Worm (Caenorhabditis elegans) whole organism, mixed stage, embryonic: Measurements from ENCODE around the gene frpr-3.

Experiments used
- M03D4.4 ChIP-seq: sonication (generic microtip); optimal IDR thresholded peaks from 2 replicates; lab custom pipeline; 2017; ENCODE audit warnings: mild to moderate bottlenecking, missing genetic modification characterization, missing compliant biosample characterization
- blmp-1 ChIP-seq: fragments of 150-350 bp; optimal IDR thresholded peaks from 2 replicates; lab custom pipeline; 2014; ENCODE audit warnings: missing biosample characterization, missing genetic modification characterization
- ceh-39 ChIP-seq: fragments of 150-350 bp; optimal IDR thresholded peaks from 2 replicates; lab custom pipeline; 2014; ENCODE audit warnings: missing biosample characterization, missing genetic modification characterization
- ceh-43 ChIP-seq: fragments of 200-800 bp; sonication (Bioruptor generic); optimal IDR thresholded peaks from 2 replicates; lab custom pipeline; 2018; ENCODE audit warnings: mild to moderate bottlenecking, missing genetic modification characterization, moderate library complexity, missing compliant biosample characterization
- ceh-83 ChIP-seq: fragments of 200-800 bp; sonication (Bioruptor generic); optimal IDR thresholded peaks from 2 replicates; lab custom pipeline; 2018; ENCODE audit warnings: mild to moderate bottlenecking, missing genetic modification characterization, missing compliant biosample characterization
- ces-1 ChIP-seq: fragments of 150-350 bp; optimal IDR thresholded peaks from 2 replicates; lab custom pipeline; 2014; ENCODE audit warnings: missing biosample characterization, missing genetic modification reagents, missing genetic modification characterization
- cnd-1 ChIP-seq: fragments of 200-800 bp; sonication (Bioruptor generic); optimal IDR thresholded peaks from 2 replicates; lab custom pipeline; 2018; ENCODE audit warnings: mild to moderate bottlenecking, missing genetic modification characterization, missing compliant biosample characterization
- drap-1 ChIP-seq: fragments of 200-800 bp; sonication (Bioruptor generic); optimal IDR thresholded peaks from 3 replicates; lab custom pipeline; 2018; ENCODE audit warnings: mild to moderate bottlenecking, missing genetic modification characterization, missing compliant biosample characterization
- elt-1 ChIP-seq: sonication (generic microtip); optimal IDR thresholded peaks from 2 replicates; lab custom pipeline; 2017; ENCODE audit warnings: missing genetic modification characterization, mild to moderate bottlenecking, missing compliant biosample characterization, antibody characterized with exemption, moderate library complexity, borderline replicate concordance; ENCODE audit not compliant: insufficient read depth
- elt-3 ChIP-seq: fragments of 150-350 bp; optimal IDR thresholded peaks from 2 replicates; lab custom pipeline; 2014; ENCODE audit warnings: missing biosample characterization, missing genetic modification characterization
- flh-1 ChIP-seq: fragments of 200-800 bp; sonication (Bioruptor generic); optimal IDR thresholded peaks from 2 replicates; lab custom pipeline; 2018; ENCODE audit warnings: mild to moderate bottlenecking, missing genetic modification characterization, moderate library complexity, missing compliant biosample characterization
- ham-2 ChIP-seq: fragments of 200-800 bp; sonication (Bioruptor generic); optimal IDR thresholded peaks from 2 replicates; lab custom pipeline; 2018; ENCODE audit warnings: mild to moderate bottlenecking, missing genetic modification characterization, missing compliant biosample characterization
- hlh-1 ChIP-seq: fragments of 150-350 bp; optimal IDR thresholded peaks from 2 replicates; lab custom pipeline; 2014; ENCODE audit warnings: missing biosample characterization, missing genetic modification reagents, missing genetic modification characterization
- lin-13 ChIP-seq: fragments of 150-350 bp; optimal IDR thresholded peaks from 2 replicates; lab custom pipeline; 2014; ENCODE audit warnings: missing biosample characterization, missing genetic modification characterization
- lsy-2 ChIP-seq: fragments of 150-350 bp; optimal IDR thresholded peaks from 2 replicates; lab custom pipeline; 2014; ENCODE audit warnings: missing biosample characterization, missing genetic modification characterization
- mab-5 ChIP-seq: fragments of 150-350 bp; optimal IDR thresholded peaks from 2 replicates; lab custom pipeline; 2014; ENCODE audit warnings: missing biosample characterization, missing genetic modification characterization
- mls-2 ChIP-seq: sonication (generic microtip); optimal IDR thresholded peaks from 2 replicates; lab custom pipeline; 2016; ENCODE audit warnings: mild to moderate bottlenecking, missing genetic modification characterization, moderate library complexity, missing compliant biosample characterization
- nhr-12 ChIP-seq: fragments of 150-350 bp; optimal IDR thresholded peaks from 2 replicates; lab custom pipeline; 2014; ENCODE audit warnings: missing biosample characterization, missing genetic modification characterization
- nhr-2 ChIP-seq: fragments of 150-350 bp; optimal IDR thresholded peaks from 2 replicates; lab custom pipeline; 2014; ENCODE audit warnings: missing biosample characterization, missing genetic modification characterization
- nhr-28 ChIP-seq: fragments of 150-350 bp; optimal IDR thresholded peaks from 2 replicates; lab custom pipeline; 2014; ENCODE audit warnings: missing biosample characterization, missing genetic modification characterization
- nhr-76 ChIP-seq: sonication (generic microtip); optimal IDR thresholded peaks from 2 replicates; lab custom pipeline; 2017; ENCODE audit warnings: missing biosample characterization, missing genetic modification characterization
- pha-4 ChIP-seq: fragments of 150-350 bp; optimal IDR thresholded peaks from 2 replicates; lab custom pipeline; 2018; ENCODE audit warnings: missing biosample characterization, missing genetic modification reagents, missing genetic modification characterization
- sem-2 ChIP-seq: fragments of 200-800 bp; sonication (Bioruptor generic); optimal IDR thresholded peaks from 2 replicates; lab custom pipeline; 2018; ENCODE audit warnings: mild to moderate bottlenecking, missing genetic modification characterization, missing compliant biosample characterization
- sptf-1 ChIP-seq: sonication (generic microtip); optimal IDR thresholded peaks from 2 replicates; lab custom pipeline; 2017; ENCODE audit warnings: mild to moderate bottlenecking, missing genetic modification characterization, moderate library complexity, missing compliant biosample characterization
- tbx-8 ChIP-seq: fragments of 200-800 bp; sonication (Bioruptor generic); optimal IDR thresholded peaks from 2 replicates; lab custom pipeline; 2018; ENCODE audit warnings: mild to moderate bottlenecking, missing genetic modification characterization, moderate library complexity, missing compliant biosample characterization
- unc-120 ChIP-seq: sonication (generic microtip); optimal IDR thresholded peaks from 2 replicates; lab custom pipeline; 2017; ENCODE audit warnings: missing genetic modification characterization, missing compliant biosample characterization; ENCODE audit not compliant: poor library complexity, severe bottlenecking
- unc-39 ChIP-seq: fragments of 150-350 bp; optimal IDR thresholded peaks from 2 replicates; lab custom pipeline; 2014; ENCODE audit warnings: missing biosample characterization, missing genetic modification characterization
- unc-62 ChIP-seq: fragments of 150-350 bp; optimal IDR thresholded peaks from 2 replicates; lab custom pipeline; 2014; ENCODE audit warnings: missing biosample characterization, missing genetic modification reagents, missing genetic modification characterization
- zip-8 ChIP-seq: fragments of 150-350 bp; optimal IDR thresholded peaks from 2 replicates; lab custom pipeline; 2014; ENCODE audit warnings: missing biosample characterization, missing genetic modification characterization

Gene frpr-3

DNA sequence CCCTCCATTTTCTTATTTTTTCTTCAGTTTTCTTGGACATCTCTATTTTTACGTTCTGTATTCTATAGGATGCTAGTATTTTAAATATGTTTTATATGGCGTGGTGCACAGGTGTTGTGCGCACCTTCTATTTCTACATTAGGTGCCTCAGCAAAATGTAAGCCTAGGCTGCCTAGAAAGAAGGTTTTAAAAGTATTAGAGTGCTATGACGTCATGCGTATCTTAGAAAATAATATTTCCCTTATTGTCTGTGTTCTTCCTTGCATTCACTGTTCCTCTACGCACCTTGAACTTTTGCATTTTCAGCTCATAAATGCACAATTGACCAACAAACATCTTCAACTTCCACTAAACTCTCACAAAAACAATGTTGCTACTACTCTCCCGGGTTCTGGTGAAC is at the start of gene frpr-3:
Gene frpr-3, plus strand, starts transcription at position 301 of the 400 bp plus-strand sequence.
- TF ChIP-seq nhr-76 (tag; lab: Kevin White, UChicago) (no peak), zip-8 (tag; lab: Kevin White, UChicago) (no peak), sem-2 (GFP tag; lab: Kevin White, UChicago) (no peak), unc-120 (tag; lab: Kevin White, UChicago) (no peak), ceh-39 (no peak), nhr-12 (no peak), nhr-28 (tag; lab: Kevin White, UChicago) (no peak), unc-62 (GFP tag; lab: Kevin White, UChicago) (no peak)
- TF ChIP-seq, all 35 proteins: peak for 0

DNA sequence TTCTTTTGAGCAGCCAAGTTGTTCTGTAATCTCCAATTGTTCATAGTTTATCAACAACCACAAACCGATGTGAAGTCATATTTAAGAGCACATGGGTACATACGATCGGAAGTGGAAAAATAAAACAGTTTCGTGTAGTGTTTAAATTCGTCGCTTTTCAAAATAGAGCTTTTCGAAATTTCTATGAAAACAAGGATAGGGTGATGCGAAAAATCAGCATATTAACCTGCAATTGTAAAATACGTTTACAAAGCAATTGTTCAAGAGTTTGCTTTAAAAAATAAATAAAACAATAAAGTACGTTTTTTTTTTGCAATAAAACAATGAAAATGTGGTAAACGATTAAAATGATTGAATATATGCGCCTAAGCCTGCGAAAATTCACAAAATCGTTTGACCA is 49.1 kb upstream of the frpr-3 start, which contains the start of gene ZK105.14:
Gene ZK105.14, minus strand, starts transcription at position 101 of the 400 bp plus-strand sequence.
- no peak for TF ChIP-seq ceh-83 (GFP tag; lab: Kevin White, UChicago)
- no peak for TF ChIP-seq zip-8 (tag; lab: Kevin White, UChicago)
- no peak for TF ChIP-seq hlh-1
- TF ChIP-seq nhr-2: no peak
- no peak for TF ChIP-seq M03D4.4
- no peak for TF ChIP-seq tbx-8
- no peak for TF ChIP-seq nhr-12
- TF ChIP-seq drap-1 (GFP tag; lab: Kevin White, UChicago): no peak
- TF ChIP-seq nhr-28 (tag; lab: Kevin White, UChicago): no peak
- TF ChIP-seq nhr-76 (tag; lab: Kevin White, UChicago): no peak
- no peak for TF ChIP-seq lin-13
- no peak for TF ChIP-seq flh-1 (GFP tag; lab: Kevin White, UChicago)

DNA sequence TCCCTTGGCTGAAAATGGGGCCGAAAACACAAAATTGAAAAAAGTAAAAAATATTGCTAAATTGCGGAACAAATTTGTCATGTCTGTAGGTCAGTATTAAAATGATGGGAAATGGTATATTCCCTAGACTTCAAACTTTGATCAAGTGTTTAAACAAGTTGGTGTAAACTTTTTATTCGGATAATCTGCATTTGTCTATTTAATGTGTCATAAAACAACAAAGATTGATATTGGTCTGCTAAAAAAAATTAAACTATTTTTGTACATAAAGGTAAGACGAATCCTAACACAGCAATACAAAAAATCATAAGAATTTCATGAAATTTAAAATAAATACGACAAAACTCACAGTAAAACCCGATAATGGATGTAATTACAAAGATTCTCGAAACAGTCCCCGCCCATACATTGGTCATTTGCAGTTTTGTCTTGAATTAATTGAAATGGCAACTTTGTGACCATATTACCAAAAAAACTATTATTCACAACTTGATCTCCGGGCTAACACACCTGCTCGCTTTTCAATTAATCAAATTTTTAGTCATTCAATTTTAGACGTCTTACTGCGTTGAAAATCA is 47.0 kb upstream of the frpr-3 start, which contains the start of the genes ZK105.6 and ZK105.8:
Gene ZK105.6, minus strand, starts transcription at position 101 of the 578 bp plus-strand sequence.
Gene ZK105.8, plus strand, starts transcription at position 528 of the 578 bp plus-strand sequence.
- TF ChIP-seq lin-13: no peak
- peak; percentile 16 for TF ChIP-seq ces-1 (GFP tag; lab: Kevin White, UChicago)

DNA sequence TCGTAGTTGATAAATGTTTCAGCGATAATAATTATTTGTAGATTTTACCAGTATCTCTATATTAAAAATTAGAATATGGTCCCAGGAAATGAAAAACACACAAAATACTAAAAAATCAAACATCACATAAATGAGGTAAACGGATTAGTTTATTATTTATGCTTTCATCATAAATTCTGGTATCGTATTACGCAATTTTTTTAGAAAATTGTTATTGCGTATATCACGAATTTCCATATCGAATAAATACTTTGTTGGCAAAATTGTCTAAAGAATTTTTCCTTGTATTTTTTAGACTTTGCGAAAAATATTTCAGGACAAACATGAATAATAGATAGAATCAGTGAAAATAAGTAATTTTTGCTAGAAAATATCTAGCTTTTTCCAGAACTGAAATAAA is 44.9 kb upstream of the frpr-3 start:
- TF ChIP-seq zip-8 (tag; lab: Kevin White, UChicago) (peak; percentile 68), elt-1 (tag; lab: Kevin White, UChicago) (no peak)

DNA sequence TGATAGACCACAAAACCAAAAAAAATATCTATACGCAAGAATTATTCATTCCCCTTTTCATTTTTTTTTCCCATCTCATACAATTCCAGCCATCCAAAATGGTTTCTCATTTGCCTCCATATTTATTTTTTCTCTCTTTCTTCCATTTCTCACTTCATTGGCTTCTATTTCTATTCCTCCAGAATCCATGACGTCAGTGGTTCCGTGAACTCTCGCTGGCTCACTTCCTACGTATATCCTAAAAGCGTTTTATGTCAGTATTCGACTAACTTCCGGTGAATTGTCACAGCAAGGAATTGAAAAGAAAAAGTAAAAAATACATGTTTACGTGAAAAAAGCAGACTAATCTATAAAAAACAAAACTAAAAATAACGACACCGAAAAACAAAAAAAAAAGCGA is 44.1 kb upstream of the frpr-3 start:
- TF ChIP-seq unc-62 (GFP tag; lab: Kevin White, UChicago): no peak
- TF ChIP-seq ceh-83 (GFP tag; lab: Kevin White, UChicago): no peak
- TF ChIP-seq hlh-1: no peak
- TF ChIP-seq nhr-76 (tag; lab: Kevin White, UChicago): no peak
- no peak for TF ChIP-seq elt-1 (tag; lab: Kevin White, UChicago)
- TF ChIP-seq elt-3 (tag; lab: Kevin White, UChicago): no peak
- no peak for TF ChIP-seq drap-1 (GFP tag; lab: Kevin White, UChicago)
- TF ChIP-seq ceh-43: no peak
- TF ChIP-seq cnd-1 (tag; lab: Kevin White, UChicago): no peak
- no peak for TF ChIP-seq unc-39 (tag; lab: Kevin White, UChicago)
- TF ChIP-seq zip-8 (tag; lab: Kevin White, UChicago): no peak
- TF ChIP-seq pha-4 (tag; lab: Kevin White, UChicago): no peak
- TF ChIP-seq lin-13: no peak
- no peak for TF ChIP-seq tbx-8
- no peak for TF ChIP-seq lsy-2 (tag; lab: Kevin White, UChicago)
- no peak for TF ChIP-seq flh-1 (GFP tag; lab: Kevin White, UChicago)

DNA sequence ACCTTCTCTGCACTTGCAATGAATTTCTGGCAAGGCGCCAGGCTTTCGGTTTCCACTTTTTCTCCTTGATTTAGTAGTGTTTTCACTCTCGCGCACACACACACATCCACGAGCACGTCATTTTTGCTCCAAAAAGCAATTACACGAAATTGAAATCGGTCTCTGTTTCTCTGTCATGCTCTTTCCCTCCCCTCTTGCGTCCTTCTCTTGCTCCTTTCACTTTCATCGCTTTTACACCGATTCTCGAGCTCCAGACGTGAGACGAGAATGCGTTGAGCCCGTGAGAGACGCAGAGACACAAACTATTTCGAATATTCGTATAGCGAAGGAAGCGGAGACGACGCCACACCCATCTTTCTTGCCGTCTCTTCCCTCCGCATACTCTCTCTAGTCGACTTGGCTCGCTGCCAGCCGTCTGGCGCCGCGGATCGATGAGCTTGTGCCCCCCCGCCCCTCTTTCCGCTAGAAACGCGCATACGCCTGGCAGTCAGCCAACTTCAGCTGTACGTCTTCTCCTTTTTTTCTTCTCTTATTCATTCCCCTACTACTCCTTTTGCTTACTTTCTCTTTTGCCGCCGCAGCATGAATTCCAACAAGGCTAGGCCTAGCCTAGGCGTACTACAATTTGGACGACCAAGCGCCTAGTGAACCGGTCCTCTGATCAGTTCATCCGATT is 42.9 kb upstream of the frpr-3 start:
- TF ChIP-seq lsy-2 (tag; lab: Kevin White, UChicago): peak; percentile 5
- peak; percentile 64 for TF ChIP-seq ham-2
- peak; percentile 49 for TF ChIP-seq mab-5 (tag; lab: Kevin White, UChicago)
- TF ChIP-seq sptf-1 (tag; lab: Kevin White, UChicago): peak; percentile 12
- TF ChIP-seq ceh-83 (GFP tag; lab: Kevin White, UChicago): no peak
- peak; percentile 58 for TF ChIP-seq mls-2 (tag; lab: Kevin White, UChicago)
- peak; percentile 93 for TF ChIP-seq ces-1 (GFP tag; lab: Kevin White, UChicago)
- TF ChIP-seq ceh-43: no peak
- TF ChIP-seq flh-1 (GFP tag; lab: Kevin White, UChicago): no peak
- TF ChIP-seq unc-120 (tag; lab: Kevin White, UChicago): peak; percentile 97
- TF ChIP-seq elt-1 (tag; lab: Kevin White, UChicago): no peak
- TF ChIP-seq pha-4 (tag; lab: Kevin White, UChicago): peak; percentile 16
- no peak for TF ChIP-seq nhr-12
- peak; percentile 50 for TF ChIP-seq blmp-1 (tag; lab: Kevin White, UChicago)
